Fruit fly (Drosophila melanogaster): ENCODE measurements around the gene RFeSP.
A peak's percentile ranks its signal among the peaks of the same experiment; 100 is the strongest.

The RFeSP gene

DNA sequence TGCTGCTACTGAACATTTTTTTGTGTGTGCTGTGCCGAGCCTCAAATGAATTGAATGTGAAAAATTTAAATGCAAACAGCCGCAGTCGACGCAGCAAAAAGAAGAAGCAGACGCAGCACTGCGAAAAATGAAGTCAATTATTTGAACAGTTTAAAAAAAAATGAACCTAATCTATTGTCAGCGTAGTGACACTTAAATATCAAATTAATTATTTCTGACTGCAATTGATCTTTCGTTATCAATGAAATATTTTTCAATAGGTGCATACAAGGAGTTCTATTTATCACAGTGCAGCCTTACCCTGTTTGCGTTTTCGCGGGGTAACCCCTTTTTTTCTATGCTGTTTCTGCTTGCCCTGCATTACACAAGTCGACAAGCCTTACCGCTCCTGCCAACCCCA, 38.4 kb downstream of the RFeSP start (continued):
- TF ChIP-seq stc (GFP tag; IDR thresholded peaks at IDR 0.05) (peak; percentile 55), CG17385 (GFP tag; optimal IDR thresholded peaks at IDR 0.05) (peak; percentile 9), Nf-YC (tag; optimal IDR thresholded peaks at IDR 0.05) (no peak), bowl (GFP tag; IDR thresholded peaks at IDR 0.05) (no peak), pan (optimal IDR thresholded peaks at IDR 0.05) (no peak), pan (GFP tag; optimal IDR thresholded peaks at IDR 0.05 in 1 of 2, IDR thresholded peaks at IDR 0.05 in 1 of 2) (peak in 1 of 2 experiments; percentile 76), ranshi (GFP tag; IDR thresholded peaks at IDR 0.05) (0 out of 2 replicates have a peak, but pooled peaks have one; percentile 16), E2f1 (GFP tag; IDR thresholded peaks at IDR 0.05) (peak; percentile 38; the same call in 1 of the 2 replicates), so (GFP tag; IDR thresholded peaks at IDR 0.05) (0 out of 3 replicates have a peak, but pooled peaks have one; percentile 12), dati (GFP tag; IDR thresholded peaks at IDR 0.05) (0 out of 2 replicates have a peak, but pooled peaks have one; percentile 29), toy (GFP tag; IDR thresholded peaks at IDR 0.05) (no peak), Drgx (GFP tag; IDR thresholded peaks at IDR 0.05) (peak; percentile 90), CG9876 (GFP tag; optimal IDR thresholded peaks at IDR 0.05) (no peak), ase (GFP tag; IDR thresholded peaks at IDR 0.05) (peak; percentile 52; the same call in 2 of the 3 replicates), CG14441 (GFP tag; IDR thresholded peaks at IDR 0.05) (peak; percentile 66), gem (tag; optimal IDR thresholded peaks at IDR 0.05) (peak; percentile 39), bigmax (GFP tag; optimal IDR thresholded peaks at IDR 0.05) (no peak), dmrt99B (tag; optimal IDR thresholded peaks at IDR 0.05) (peak; percentile 56), Myb (GFP tag; optimal IDR thresholded peaks at IDR 0.05) (no peak), jing (GFP tag; optimal IDR thresholded peaks at IDR 0.05) (peak; percentile 19), bsh (GFP tag; optimal IDR thresholded peaks at IDR 0.05) (peak; percentile 48 to 63), CG11093 (GFP tag; IDR thresholded peaks at IDR 0.05) (0 out of 3 replicates have a peak, but pooled peaks have one; percentile 50), HHEX (GFP tag; optimal IDR thresholded peaks at IDR 0.05) (peak; percentile 42), Awh (GFP tag; IDR thresholded peaks at IDR 0.05) (peak; percentile 57; the same call in 1 of the 2 replicates), Fer3 (tag; optimal IDR thresholded peaks at IDR 0.05) (peak; percentile 12), HmgD (GFP tag; optimal IDR thresholded peaks at IDR 0.05) (no peak), dmrt11E (tag; optimal IDR thresholded peaks at IDR 0.05) (no peak), CG4707 (GFP tag; optimal IDR thresholded peaks at IDR 0.05) (no peak), CG10654 (GFP tag; optimal IDR thresholded peaks at IDR 0.05) (no peak), Sry-β (GFP tag; optimal IDR thresholded peaks at IDR 0.05) (no peak), nau (GFP tag; optimal IDR thresholded peaks at IDR 0.05) (peak; percentile 22), CG12769 (tag; optimal IDR thresholded peaks at IDR 0.05) (no peak), NfI (GFP tag; optimal IDR thresholded peaks at IDR 0.05) (peak; percentile 20), CG9727 (GFP tag; optimal IDR thresholded peaks at IDR 0.05) (peak; percentile 24), insv (GFP tag; optimal IDR thresholded peaks at IDR 0.05) (no peak), H15 (GFP tag; IDR thresholded peaks at IDR 0.05) (peak; percentile 41; the same call in 1 of the 3 replicates), TFAM (GFP tag; optimal IDR thresholded peaks at IDR 0.05) (no peak), chinmo (GFP tag; IDR thresholded peaks at IDR 0.05; ENCODE audit: partially characterized antibody) (no peak), hth (optimal IDR thresholded peaks at IDR 0.05) (no peak), zen2 (GFP tag; IDR thresholded peaks at IDR 0.05; ENCODE audit: partially characterized antibody) (no peak), Ssrp (tag; optimal IDR thresholded peaks at IDR 0.05) (peak; percentile 35), CG17802 (tag; optimal IDR thresholded peaks at IDR 0.05) (no peak), croc (GFP tag; conservative IDR thresholded peaks at IDR 0.05) (0 out of 3 replicates have a peak, but pooled peaks have one; percentile 15), CG7357 (GFP tag; IDR thresholded peaks at IDR 0.05) (no peak), chn (GFP tag; optimal IDR thresholded peaks at IDR 0.05) (no peak), CG1024 (GFP tag; IDR thresholded peaks at IDR 0.05) (no peak), ken (GFP tag; IDR thresholded peaks at IDR 0.05) (0 out of 3 replicates have a peak, but pooled peaks have one; percentile 51), Ptx1 (GFP tag; IDR thresholded peaks at IDR 0.05) (peak; percentile 67), CG34376 (GFP tag; optimal IDR thresholded peaks at IDR 0.05) (no peak), CG8388 (GFP tag; optimal IDR thresholded peaks at IDR 0.05) (peak; percentile 37), onecut (GFP tag; IDR thresholded peaks at IDR 0.05) (peak; percentile 26; the same call in 1 of the 2 replicates)

Data from whole organism, embryonic.